Worm (Caenorhabditis elegans) whole organism, young adult: ENCODE results near the gene dyf-3.

ENCODE experiments used
- F57A8.1 ChIP-seq: fragments of 200-800 bp; sonication (Bioruptor generic); optimal IDR thresholded peaks from 2 replicates; lab custom pipeline; 2018; ENCODE audit warnings: mild to moderate bottlenecking, missing genetic modification characterization, moderate library complexity, missing compliant biosample characterization
- T26A5.8 ChIP-seq: sonication (generic microtip); optimal IDR thresholded peaks from 2 replicates; lab custom pipeline; 2016; ENCODE audit warnings: missing genetic modification characterization, missing compliant biosample characterization
- ama-1 ChIP-seq, 3 experiments: fragments of 150-350 bp in 1 of 3; sonication (generic microtip) in 2 of 3; optimal IDR thresholded peaks; 2 replicates each; lab custom pipeline; 2014 to 2018; ENCODE audit warnings: missing biosample characterization in 2 of 3, missing genetic modification characterization in 2 of 3, missing genetic modification reagents in 2 of 3
- atf-7 ChIP-seq: sonication (generic microtip); optimal IDR thresholded peaks from 2 replicates; lab custom pipeline; 2017; ENCODE audit warnings: mild to moderate bottlenecking, missing genetic modification characterization, missing compliant biosample characterization
- attf-6 ChIP-seq: fragments of 200-800 bp; sonication (Bioruptor generic); IDR thresholded peaks from 2 replicates; pipeline ENCODE4 v1.3.6; 2022; ENCODE audit warnings: missing genetic modification reagents, missing genetic modification characterization, missing compliant biosample characterization
- chd-7 ChIP-seq: sonication (generic microtip); optimal IDR thresholded peaks from 2 replicates; lab custom pipeline; 2016; ENCODE audit warnings: mild to moderate bottlenecking, missing genetic modification characterization, moderate library complexity, missing compliant biosample characterization
- lsy-27 ChIP-seq: sonication (generic microtip); optimal IDR thresholded peaks from 2 replicates; lab custom pipeline; 2017; ENCODE audit warnings: missing genetic modification characterization, mild to moderate bottlenecking, missing compliant biosample characterization, antibody characterized with exemption, missing genotype, borderline replicate concordance; ENCODE audit not compliant: insufficient read depth
- nfya-1 ChIP-seq: sonication (generic microtip); optimal IDR thresholded peaks from 2 replicates; lab custom pipeline; 2017; ENCODE audit warnings: antibody characterized with exemption, missing compliant biosample characterization, missing genetic modification characterization, borderline replicate concordance; ENCODE audit not compliant: insufficient read depth
- nhr-120 ChIP-seq: fragments of 200-800 bp; sonication (Bioruptor generic); IDR thresholded peaks from 2 replicates; pipeline ENCODE4 v1.3.6; 2022; ENCODE audit warnings: missing genetic modification characterization, missing compliant biosample characterization
- nhr-27 ChIP-seq: fragments of 200-800 bp; sonication (Bioruptor generic); optimal IDR thresholded peaks from 2 replicates; lab custom pipeline; 2018; ENCODE audit warnings: mild to moderate bottlenecking, missing genetic modification characterization, moderate library complexity, missing compliant biosample characterization
- pha-4 ChIP-seq: fragments of 150-350 bp; sonication (generic microtip); optimal IDR thresholded peaks from 2 replicates; lab custom pipeline; 2014; ENCODE audit warnings: missing biosample characterization, missing genetic modification reagents, missing genetic modification characterization
- unc-62 ChIP-seq: fragments of 150-350 bp; optimal IDR thresholded peaks from 2 replicates; lab custom pipeline; 2014; ENCODE audit warnings: missing biosample characterization, missing genetic modification reagents, missing genetic modification characterization
- xnd-1 ChIP-seq: sonication (generic microtip); optimal IDR thresholded peaks from 2 replicates; lab custom pipeline; 2016; ENCODE audit warnings: missing genotype, missing genetic modification reagents, missing genetic modification characterization, missing compliant biosample characterization

- TF ChIP-seq nfya-1 (tag; lab: Kevin White, UChicago) (no peak), nhr-27 (tag; lab: Kevin White, UChicago) (no peak), unc-62 (no peak), lsy-27 (no peak), xnd-1 (tag; lab: Kevin White, UChicago) (no peak), chd-7 (tag; lab: Kevin White, UChicago) (no peak), pha-4 (tag; lab: Kevin White, UChicago) (no peak), T26A5.8 (tag; lab: Kevin White, UChicago) (no peak), F57A8.1 (GFP tag; lab: Kevin White, UChicago) (no peak), ama-1 (optimal IDR thresholded peaks at IDR 0.05; lab: Kevin White, UChicago) (no peak), ama-1 (GFP tag; optimal IDR thresholded peaks at IDR 0.05; lab: Kevin White, UChicago) (no peak), atf-7 (tag; lab: Kevin White, UChicago) (no peak), attf-6 (GFP tag; lab: Robert Waterston, UW) (no peak), nhr-120 (GFP tag; lab: Robert Waterston, UW) (no peak)
These were observed 19.7 kb upstream of the dyf-3 start for ce11 chrIV:3418741-3419140.
